Worm (Caenorhabditis elegans) whole organism, L1 larva: ENCODE results near the gene F35E8.2.

Experiments
- C34B4.2 ChIP-seq: sonication (generic microtip); optimal IDR thresholded peaks from 2 replicates; lab custom pipeline; 2017; ENCODE audit warnings: mild to moderate bottlenecking, missing genetic modification characterization, missing compliant biosample characterization
- Y116A8C.19 ChIP-seq: sonication (generic microtip); optimal IDR thresholded peaks from 2 replicates; lab custom pipeline; 2016; ENCODE audit warnings: missing compliant biosample characterization, missing genetic modification characterization, borderline replicate concordance
- alr-1 ChIP-seq: fragments of 200-800 bp; sonication (Bioruptor generic); optimal IDR thresholded peaks from 2 replicates; lab custom pipeline; 2018; ENCODE audit warnings: borderline replicate concordance, mild to moderate bottlenecking, missing genetic modification characterization, missing compliant biosample characterization
- blmp-1 ChIP-seq: fragments of 150-350 bp; optimal IDR thresholded peaks from 2 replicates; lab custom pipeline; 2014; ENCODE audit warnings: missing biosample characterization, missing genetic modification characterization
- dsc-1 ChIP-seq: sonication (generic microtip); optimal IDR thresholded peaks from 2 replicates; lab custom pipeline; 2016; ENCODE audit warnings: mild to moderate bottlenecking, missing genetic modification characterization, missing compliant biosample characterization
- efl-1 ChIP-seq, 4 experiments: fragments of 150-350 bp; optimal IDR thresholded peaks in 3 of 4; peaks in 1 of 4; 1 replicate in 1 of 4; 2 replicates in 3 of 4; lab custom pipeline; 2014; ENCODE audit warnings: missing biosample characterization in 2 of 4, missing genetic modification characterization in 2 of 4, missing genetic modification reagents in 2 of 4
- egl-13 ChIP-seq: sonication (generic microtip); optimal IDR thresholded peaks from 2 replicates; lab custom pipeline; 2016; ENCODE audit warnings: missing genotype, missing genetic modification reagents, missing genetic modification characterization, missing compliant biosample characterization
- elt-2 ChIP-seq: sonication (generic microtip); optimal IDR thresholded peaks from 2 replicates; lab custom pipeline; 2016; ENCODE audit warnings: missing genetic modification characterization, mild to moderate bottlenecking, inconsistent platforms, missing compliant biosample characterization, missing genetic modification reagents
- elt-3 ChIP-seq, 6 experiments: fragments of 150-350 bp in 1 of 6; sonication (generic microtip); optimal IDR thresholded peaks; 2 replicates each; lab custom pipeline; 2017 to 2018; ENCODE audit warnings: missing biosample characterization in 6 of 6, missing genetic modification characterization in 6 of 6, inconsistent platforms in 1 of 6
- fkh-10 ChIP-seq: sonication (generic microtip); optimal IDR thresholded peaks from 2 replicates; lab custom pipeline; 2017; ENCODE audit warnings: missing biosample characterization, missing genetic modification reagents, missing genetic modification characterization
- fkh-4 ChIP-seq: sonication (generic microtip); optimal IDR thresholded peaks from 2 replicates; lab custom pipeline; 2016; ENCODE audit warnings: missing compliant biosample characterization, missing genetic modification characterization, borderline replicate concordance
- fkh-8 ChIP-seq: sonication (generic microtip); optimal IDR thresholded peaks from 2 replicates; lab custom pipeline; 2016; ENCODE audit warnings: mild to moderate bottlenecking, missing genetic modification characterization, missing compliant biosample characterization
- grh-1 ChIP-seq: fragments of 200-800 bp; sonication (Bioruptor generic); IDR thresholded peaks from 2 replicates; pipeline ENCODE4 v1.3.6; 2022; ENCODE audit warnings: missing genetic modification reagents, missing genetic modification characterization, missing compliant biosample characterization
- hlh-4 ChIP-seq: sonication (generic microtip); optimal IDR thresholded peaks from 2 replicates; lab custom pipeline; 2016; ENCODE audit warnings: mild to moderate bottlenecking, missing genetic modification characterization, missing compliant biosample characterization
- jun-1 ChIP-seq: fragments of 150-350 bp; optimal IDR thresholded peaks from 2 replicates; lab custom pipeline; 2014; ENCODE audit warnings: missing biosample characterization, missing genetic modification reagents, missing genetic modification characterization
- lin-15B ChIP-seq: fragments of 150-350 bp; sonication (generic microtip); optimal IDR thresholded peaks from 3 replicates; lab custom pipeline; 2014; ENCODE audit warnings: missing biosample characterization, missing genetic modification characterization
- lir-3 ChIP-seq: sonication (generic microtip); optimal IDR thresholded peaks from 2 replicates; lab custom pipeline; 2016; ENCODE audit warnings: mild to moderate bottlenecking, missing genetic modification characterization, moderate library complexity, missing compliant biosample characterization; ENCODE audit not compliant: poor library complexity
- mef-2 ChIP-seq: fragments of 150-350 bp; optimal IDR thresholded peaks from 2 replicates; lab custom pipeline; 2014; ENCODE audit warnings: missing biosample characterization, missing genetic modification characterization
- mep-1 ChIP-seq: fragments of 150-350 bp; optimal IDR thresholded peaks from 2 replicates; lab custom pipeline; 2014; ENCODE audit warnings: missing biosample characterization, missing genetic modification characterization
- nhr-19 ChIP-seq: fragments of 200-800 bp; sonication (Bioruptor generic); conservative IDR thresholded peaks from 2 replicates; pipeline ENCODE4 v1.3.6; 2022; ENCODE audit warnings: missing genetic modification characterization, missing compliant biosample characterization
- nhr-28 ChIP-seq: fragments of 150-350 bp; optimal IDR thresholded peaks from 2 replicates; lab custom pipeline; 2014; ENCODE audit warnings: missing biosample characterization, missing genetic modification characterization
- nhr-76 ChIP-seq: sonication (generic microtip); optimal IDR thresholded peaks from 2 replicates; lab custom pipeline; 2017; ENCODE audit warnings: missing biosample characterization, missing genetic modification characterization
- nhr-84 ChIP-seq: sonication (generic microtip); optimal IDR thresholded peaks from 2 replicates; lab custom pipeline; 2017; ENCODE audit warnings: missing biosample characterization, missing genetic modification characterization
- pax-3 ChIP-seq: fragments of 200-800 bp; sonication (Bioruptor generic); optimal IDR thresholded peaks from 2 replicates; lab custom pipeline; 2018; ENCODE audit warnings: mild to moderate bottlenecking, missing genetic modification characterization, moderate library complexity, missing compliant biosample characterization
- pqm-1 ChIP-seq: sonication (generic microtip); optimal IDR thresholded peaks from 3 replicates; lab custom pipeline; 2017; ENCODE audit warnings: missing biosample characterization, missing genetic modification characterization
- tbx-2 ChIP-seq: sonication (generic microtip); optimal IDR thresholded peaks from 2 replicates; lab custom pipeline; 2016; ENCODE audit warnings: missing genetic modification characterization, missing compliant biosample characterization
- unc-30 ChIP-seq: sonication (generic microtip); optimal IDR thresholded peaks from 2 replicates; lab custom pipeline; 2017; ENCODE audit warnings: missing biosample characterization, missing genetic modification characterization
- unc-62 ChIP-seq: fragments of 150-350 bp; optimal IDR thresholded peaks from 2 replicates; lab custom pipeline; 2014; ENCODE audit warnings: missing biosample characterization, missing genetic modification reagents, missing genetic modification characterization
- vab-15 ChIP-seq: sonication (generic microtip); optimal IDR thresholded peaks from 2 replicates; lab custom pipeline; 2017; ENCODE audit warnings: missing genotype, mild to moderate bottlenecking, missing genetic modification characterization, missing compliant biosample characterization
- zag-1 ChIP-seq: fragments of 150-350 bp; optimal IDR thresholded peaks from 2 replicates; lab custom pipeline; 2014; ENCODE audit warnings: missing biosample characterization, missing genetic modification characterization

F35E8.2 gene

ce11 chrV:15950903-15951302, 45.4 kb downstream of the F35E8.2 start, which contains the start of gene srw-59:
Gene srw-59, minus strand, starts transcription at chrV:15951003.
- TF ChIP-seq C34B4.2: no peak
- TF ChIP-seq pqm-1 (tag; lab: Kevin White, UChicago): no peak

ce11 chrV:15952762-15953161, 47.3 kb downstream of the F35E8.2 start, which contains the start of gene srw-56:
Gene srw-56, minus strand, starts transcription at chrV:15952862.
- no peak for TF ChIP-seq efl-1 (optimal IDR thresholded peaks at IDR 0.05; lab: Kevin White, UChicago)
- peak in 1 of 2 experiments; percentile 61 for TF ChIP-seq efl-1 (GFP tag; optimal IDR thresholded peaks at IDR 0.05 in 1 of 2; lab: Kevin White, UChicago)
- no peak for TF ChIP-seq egl-13
- no peak for TF ChIP-seq fkh-8 (tag; lab: Kevin White, UChicago)

- TF ChIP-seq mef-2: no peak
- TF ChIP-seq fkh-8 (tag; lab: Kevin White, UChicago): no peak
- no peak for TF ChIP-seq vab-15
- TF ChIP-seq unc-62 (GFP tag; lab: Kevin White, UChicago): no peak
- TF ChIP-seq C34B4.2: no peak
- no peak for TF ChIP-seq alr-1 (tag; lab: Kevin White, UChicago)
- no peak for TF ChIP-seq elt-3 (tag; optimal IDR thresholded peaks at IDR 0.05; lab: Kevin White, UChicago)
- no peak for TF ChIP-seq fkh-4 (tag; lab: Kevin White, UChicago)
- no peak for TF ChIP-seq pax-3 (tag; lab: Kevin White, UChicago)
- no peak for TF ChIP-seq mep-1 (tag; lab: Kevin White, UChicago)
- TF ChIP-seq lir-3 (tag; lab: Kevin White, UChicago): no peak
- TF ChIP-seq elt-2 (tag; lab: Kevin White, UChicago): no peak
- no peak for TF ChIP-seq unc-30 (tag; lab: Kevin White, UChicago)
Observed at ce11 chrV:15954932-15955331, 49.5 kb downstream of the F35E8.2 start, which contains the start of gene srw-57. Gene srw-57, minus strand, starts transcription at chrV:15955032.

- TF ChIP-seq pax-3 (tag; lab: Kevin White, UChicago) (no peak), elt-2 (tag; lab: Kevin White, UChicago) (no peak), Y116A8C.19 (tag; lab: Kevin White, UChicago) (no peak), lin-15B (tag; lab: Kevin White, UChicago) (no peak), nhr-84 (tag; lab: Kevin White, UChicago) (no peak), blmp-1 (tag; lab: Kevin White, UChicago) (no peak), jun-1 (tag; lab: Kevin White, UChicago) (no peak), dsc-1 (tag; lab: Kevin White, UChicago) (no peak), hlh-4 (tag; lab: Kevin White, UChicago) (no peak), tbx-2 (tag; lab: Kevin White, UChicago) (no peak), fkh-4 (tag; lab: Kevin White, UChicago) (no peak), nhr-76 (tag; lab: Kevin White, UChicago) (no peak), grh-1 (GFP tag; lab: Robert Waterston, UW) (no peak), fkh-10 (GFP tag; lab: Kevin White, UChicago) (no peak), nhr-19 (GFP tag; lab: Robert Waterston, UW) (no peak), nhr-28 (tag; lab: Kevin White, UChicago) (no peak), C34B4.2 (no peak), zag-1 (tag; lab: Kevin White, UChicago) (no peak), lir-3 (tag; lab: Kevin White, UChicago) (no peak)
Observed at ce11 chrV:15955497-15955896, 50.0 kb downstream of the F35E8.2 start, which contains the start of gene srh-186. Gene srh-186, plus strand, starts transcription at chrV:15955797.
